Worm (Caenorhabditis elegans): ENCODE measurements around the gene gldi-3.

Gene gldi-3

DNA sequence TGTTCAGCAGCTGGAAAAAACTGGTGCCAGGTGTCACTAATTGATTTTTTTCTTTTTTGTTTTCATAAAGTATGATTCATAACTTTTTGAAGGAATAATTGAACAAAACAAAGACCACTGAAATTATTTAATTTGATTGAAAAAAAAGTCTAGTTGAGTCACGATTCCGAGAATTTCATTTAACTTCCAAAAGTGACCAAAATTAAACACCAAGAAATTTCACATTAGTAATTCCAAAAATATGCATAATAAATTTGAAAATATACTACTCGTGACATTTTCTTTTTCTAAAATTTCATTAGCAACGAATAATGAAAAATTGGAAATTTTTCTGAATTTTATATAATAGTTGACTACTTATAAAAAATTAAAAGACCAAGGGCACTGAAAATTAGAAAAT lies 2.2 kb upstream of the gldi-3 start:
- TF ChIP-seq tab-1 (GFP tag; IDR thresholded peaks at IDR 0.05) = no peak
- no peak for TF ChIP-seq ztf-29 (GFP tag; IDR thresholded peaks at IDR 0.05)
- no peak for TF ChIP-seq T22C8.4 (GFP tag; IDR thresholded peaks at IDR 0.05)
- no peak for TF ChIP-seq med-1 (GFP tag; optimal IDR thresholded peaks at IDR 0.05; ENCODE audit: insufficient read depth)
- TF ChIP-seq flt-1 (GFP tag; IDR thresholded peaks at IDR 0.05) = no peak
- TF ChIP-seq ztf-23 (GFP tag; IDR thresholded peaks at IDR 0.05) = no peak
- TF ChIP-seq ref-1 (GFP tag; conservative IDR thresholded peaks at IDR 0.05) = no peak
- no peak for TF ChIP-seq klf-2 (GFP tag; conservative IDR thresholded peaks at IDR 0.05)
- TF ChIP-seq cog-1 (tag; optimal IDR thresholded peaks at IDR 0.05) = no peak

DNA sequence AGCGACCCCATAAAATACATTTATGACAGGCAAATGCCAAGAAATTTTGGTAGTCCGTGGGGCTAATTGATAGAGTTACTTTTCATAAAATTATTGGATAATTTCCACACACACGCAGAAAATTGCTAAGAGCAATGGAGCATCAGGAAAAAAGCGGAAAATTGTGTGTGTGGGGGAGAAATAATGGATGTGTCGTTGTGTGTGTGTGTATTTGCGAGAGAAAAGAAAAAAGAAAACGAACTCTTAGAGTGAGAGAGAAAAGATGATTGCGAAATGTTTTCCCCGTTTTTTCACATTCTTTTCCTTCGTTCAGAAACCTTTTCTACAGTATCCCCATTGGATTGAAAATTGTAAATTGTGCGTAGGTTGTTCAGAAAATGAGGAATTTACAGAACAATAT lies 1.7 kb upstream of the gldi-3 start:
- TF ChIP-seq cog-1 (tag; optimal IDR thresholded peaks at IDR 0.05) = no peak
- no peak for TF ChIP-seq ref-1 (GFP tag; conservative IDR thresholded peaks at IDR 0.05)
- TF ChIP-seq med-1 (GFP tag; optimal IDR thresholded peaks at IDR 0.05; ENCODE audit: insufficient read depth) = no peak
- TF ChIP-seq flt-1 (GFP tag; IDR thresholded peaks at IDR 0.05) = no peak
- TF ChIP-seq T22C8.4 (GFP tag; IDR thresholded peaks at IDR 0.05) = no peak
- TF ChIP-seq ztf-29 (GFP tag; IDR thresholded peaks at IDR 0.05) = no peak
- TF ChIP-seq ztf-23 (GFP tag; IDR thresholded peaks at IDR 0.05) = no peak
- TF ChIP-seq tab-1 (GFP tag; IDR thresholded peaks at IDR 0.05) = no peak
- no peak for TF ChIP-seq klf-2 (GFP tag; conservative IDR thresholded peaks at IDR 0.05)

DNA sequence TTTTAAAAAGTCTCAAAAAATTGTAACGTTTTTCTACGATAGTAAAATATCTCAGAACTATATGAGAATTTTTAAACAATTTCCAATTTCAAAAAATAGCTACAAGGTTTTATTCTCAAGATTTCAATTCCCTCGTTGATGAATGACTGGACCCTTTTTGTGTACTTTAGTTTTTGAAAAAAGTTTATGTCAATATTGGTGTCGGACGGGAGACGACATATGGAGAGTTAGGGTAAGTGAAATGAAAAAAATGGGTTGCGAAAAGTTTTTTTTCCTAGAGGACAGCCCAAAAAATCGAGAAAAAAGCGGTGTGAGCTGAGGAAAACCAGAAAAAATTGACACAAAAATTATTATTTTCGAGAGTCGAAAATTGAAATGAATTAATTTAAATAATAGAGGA lies 948 bp upstream of the gldi-3 start:
- TF ChIP-seq ref-1 (GFP tag; conservative IDR thresholded peaks at IDR 0.05) (no peak), ztf-29 (GFP tag; IDR thresholded peaks at IDR 0.05) (no peak), flt-1 (GFP tag; IDR thresholded peaks at IDR 0.05) (no peak), tab-1 (GFP tag; IDR thresholded peaks at IDR 0.05) (no peak), klf-2 (GFP tag; conservative IDR thresholded peaks at IDR 0.05) (no peak), T22C8.4 (GFP tag; IDR thresholded peaks at IDR 0.05) (no peak), ztf-23 (GFP tag; IDR thresholded peaks at IDR 0.05) (no peak)

DNA sequence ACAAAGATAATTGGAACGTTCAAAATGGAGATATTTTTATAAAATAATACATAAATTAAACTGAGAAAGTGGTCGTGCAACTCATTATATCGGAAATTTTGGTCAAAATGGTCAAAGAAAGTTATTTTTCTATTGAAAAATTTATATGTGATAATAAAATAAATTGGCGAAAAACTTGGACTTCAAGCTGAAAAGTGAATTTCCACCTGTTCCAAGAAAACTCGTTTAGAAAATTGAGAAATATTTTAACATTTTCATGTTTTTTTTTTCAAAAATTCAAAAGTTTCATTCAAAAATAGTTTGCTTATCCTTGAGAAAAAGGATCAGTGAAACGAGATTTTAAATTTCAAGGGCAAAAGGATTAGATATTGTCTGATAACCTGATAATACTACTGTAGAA lies 882 bp downstream of the gldi-3 start:
- TF ChIP-seq klf-2 (GFP tag; conservative IDR thresholded peaks at IDR 0.05) (no peak), ztf-23 (GFP tag; IDR thresholded peaks at IDR 0.05) (no peak), T22C8.4 (GFP tag; IDR thresholded peaks at IDR 0.05) (no peak), med-1 (GFP tag; optimal IDR thresholded peaks at IDR 0.05; ENCODE audit: insufficient read depth) (no peak), tab-1 (GFP tag; IDR thresholded peaks at IDR 0.05) (no peak), ref-1 (GFP tag; conservative IDR thresholded peaks at IDR 0.05) (no peak), cog-1 (tag; optimal IDR thresholded peaks at IDR 0.05) (no peak), flt-1 (GFP tag; IDR thresholded peaks at IDR 0.05) (no peak), ztf-29 (GFP tag; IDR thresholded peaks at IDR 0.05) (no peak)

DNA sequence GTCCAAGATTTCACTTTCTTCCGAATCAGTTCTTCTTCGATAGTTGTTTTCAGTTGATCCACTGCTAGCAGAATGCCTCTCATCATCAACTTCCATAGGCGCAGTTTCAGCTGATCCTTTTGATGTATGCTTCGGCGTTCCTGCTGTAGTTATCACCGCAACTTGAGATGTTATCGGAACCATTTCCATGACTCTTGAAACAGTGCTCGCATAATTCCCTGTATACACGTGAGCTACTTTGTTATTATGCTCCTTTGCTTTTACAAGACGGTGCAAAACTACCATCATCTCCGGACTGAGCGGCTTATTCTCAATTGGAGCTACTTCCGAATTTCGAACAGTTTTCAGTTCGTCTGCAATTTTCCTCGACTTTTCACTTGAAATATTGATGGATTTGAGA lies 2.7 kb downstream of the gldi-3 start:
- TF ChIP-seq ztf-23 (GFP tag; IDR thresholded peaks at IDR 0.05) (no peak), T22C8.4 (GFP tag; IDR thresholded peaks at IDR 0.05) (no peak), ztf-29 (GFP tag; IDR thresholded peaks at IDR 0.05) (no peak), ref-1 (GFP tag; conservative IDR thresholded peaks at IDR 0.05) (no peak), klf-2 (GFP tag; conservative IDR thresholded peaks at IDR 0.05) (no peak), flt-1 (GFP tag; IDR thresholded peaks at IDR 0.05) (no peak), cog-1 (tag; optimal IDR thresholded peaks at IDR 0.05) (no peak), med-1 (GFP tag; optimal IDR thresholded peaks at IDR 0.05; ENCODE audit: insufficient read depth) (no peak), tab-1 (GFP tag; IDR thresholded peaks at IDR 0.05) (no peak)

DNA sequence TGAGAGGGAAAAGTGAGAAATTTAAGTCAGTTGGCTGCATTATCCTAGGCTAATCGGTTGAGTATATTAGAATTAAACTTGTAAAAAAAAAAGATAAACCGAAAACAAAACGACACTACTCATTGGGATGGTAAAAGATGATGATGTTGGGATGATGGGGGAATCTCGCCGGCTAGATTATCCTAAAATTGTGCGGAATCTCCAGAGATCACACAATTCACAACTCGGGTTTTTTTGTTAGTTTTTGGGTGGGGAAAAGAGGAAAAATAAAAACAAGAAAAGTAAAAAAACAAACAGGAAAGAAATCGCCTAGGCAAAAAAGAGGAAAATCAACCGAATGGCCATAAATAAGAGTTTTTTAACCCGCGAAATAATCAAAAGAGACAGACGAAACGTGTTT lies 4.7 kb downstream of the gldi-3 start:
- TF ChIP-seq ztf-23 (GFP tag; IDR thresholded peaks at IDR 0.05) (no peak), klf-2 (GFP tag; conservative IDR thresholded peaks at IDR 0.05) (no peak), ztf-29 (GFP tag; IDR thresholded peaks at IDR 0.05) (no peak), tab-1 (GFP tag; IDR thresholded peaks at IDR 0.05) (no peak)

DNA sequence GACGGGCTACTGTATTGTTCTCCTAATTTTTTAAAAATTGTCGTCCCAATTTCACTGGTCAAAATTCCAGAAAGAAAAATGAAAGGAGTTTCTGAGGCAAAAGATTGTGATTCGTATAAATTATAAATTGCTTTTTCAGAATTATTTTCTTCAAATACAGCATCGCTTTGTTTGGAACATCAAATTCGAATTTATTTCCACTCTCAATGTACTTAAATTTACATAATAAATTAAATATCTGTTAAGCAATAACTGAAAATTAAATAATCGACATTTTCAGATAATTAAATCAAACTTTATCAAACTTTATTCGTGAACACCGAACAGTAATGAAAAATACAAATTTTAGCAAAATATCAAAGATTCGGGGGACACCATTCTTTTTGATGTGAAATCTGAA lies 5.2 kb downstream of the gldi-3 start:
- TF ChIP-seq ref-1 (GFP tag; conservative IDR thresholded peaks at IDR 0.05) (no peak), T22C8.4 (GFP tag; IDR thresholded peaks at IDR 0.05) (no peak)

DNA sequence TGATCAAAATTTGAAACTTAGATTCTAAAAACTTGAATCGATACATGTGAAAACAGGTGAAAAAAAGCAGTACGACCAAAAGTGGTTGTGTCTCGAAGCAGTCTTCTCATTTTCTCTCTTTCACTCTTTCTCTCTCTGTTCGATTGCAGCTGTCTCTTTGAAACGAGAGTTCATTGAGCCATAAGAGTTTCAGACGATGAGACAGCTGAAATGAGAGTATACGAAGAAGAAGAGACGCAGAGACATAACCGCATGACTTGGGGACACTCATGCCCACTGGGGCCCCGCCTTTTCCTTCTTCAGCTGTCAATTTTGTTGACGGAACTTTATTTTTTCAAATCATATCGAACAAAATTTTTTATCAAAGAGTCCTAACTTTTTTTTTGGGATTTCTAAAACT lies 5.9 kb downstream of the gldi-3 start:
- TF ChIP-seq med-1 (GFP tag; optimal IDR thresholded peaks at IDR 0.05; ENCODE audit: insufficient read depth) = no peak
- no peak for TF ChIP-seq flt-1 (GFP tag; IDR thresholded peaks at IDR 0.05)
- TF ChIP-seq ztf-29 (GFP tag; IDR thresholded peaks at IDR 0.05) = no peak
- no peak for TF ChIP-seq klf-2 (GFP tag; conservative IDR thresholded peaks at IDR 0.05)
- no peak for TF ChIP-seq tab-1 (GFP tag; IDR thresholded peaks at IDR 0.05)
- no peak for TF ChIP-seq cog-1 (tag; optimal IDR thresholded peaks at IDR 0.05)
- no peak for TF ChIP-seq ref-1 (GFP tag; conservative IDR thresholded peaks at IDR 0.05)
- no peak for TF ChIP-seq ztf-23 (GFP tag; IDR thresholded peaks at IDR 0.05)
- no peak for TF ChIP-seq T22C8.4 (GFP tag; IDR thresholded peaks at IDR 0.05)

DNA sequence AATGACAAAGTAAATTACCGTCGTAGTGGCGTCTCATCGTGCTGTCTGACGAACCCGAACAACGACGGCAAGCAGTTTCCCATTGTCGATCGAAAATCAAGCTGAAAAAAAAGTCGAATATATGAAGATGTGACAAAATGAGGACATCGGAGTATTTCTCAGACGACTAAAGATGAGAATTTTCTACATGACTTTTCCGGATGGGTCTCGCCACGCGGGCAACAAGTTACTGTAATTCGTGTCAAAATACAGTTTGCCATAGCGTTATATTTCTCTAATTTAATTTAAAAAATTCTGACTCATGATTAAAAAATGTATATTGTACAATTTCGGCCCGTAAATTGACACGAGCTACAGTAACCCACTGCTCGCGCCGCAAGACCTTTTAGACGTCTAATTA lies 7.0 kb downstream of the gldi-3 start, which contains the start of gene C01G6.4:
C01G6.4 (minus strand) TSS at position 101 of the 400 bp plus-strand sequence.
- TF ChIP-seq tab-1 (GFP tag; IDR thresholded peaks at IDR 0.05) = no peak
- TF ChIP-seq med-1 (GFP tag; optimal IDR thresholded peaks at IDR 0.05; ENCODE audit: insufficient read depth) = no peak
- TF ChIP-seq flt-1 (GFP tag; IDR thresholded peaks at IDR 0.05) = no peak
- TF ChIP-seq ztf-29 (GFP tag; IDR thresholded peaks at IDR 0.05) = no peak
- no peak for TF ChIP-seq klf-2 (GFP tag; conservative IDR thresholded peaks at IDR 0.05)
- TF ChIP-seq ztf-23 (GFP tag; IDR thresholded peaks at IDR 0.05) = no peak
- TF ChIP-seq cog-1 (tag; optimal IDR thresholded peaks at IDR 0.05) = no peak
- TF ChIP-seq ref-1 (GFP tag; conservative IDR thresholded peaks at IDR 0.05) = no peak
- no peak for TF ChIP-seq T22C8.4 (GFP tag; IDR thresholded peaks at IDR 0.05)

DNA sequence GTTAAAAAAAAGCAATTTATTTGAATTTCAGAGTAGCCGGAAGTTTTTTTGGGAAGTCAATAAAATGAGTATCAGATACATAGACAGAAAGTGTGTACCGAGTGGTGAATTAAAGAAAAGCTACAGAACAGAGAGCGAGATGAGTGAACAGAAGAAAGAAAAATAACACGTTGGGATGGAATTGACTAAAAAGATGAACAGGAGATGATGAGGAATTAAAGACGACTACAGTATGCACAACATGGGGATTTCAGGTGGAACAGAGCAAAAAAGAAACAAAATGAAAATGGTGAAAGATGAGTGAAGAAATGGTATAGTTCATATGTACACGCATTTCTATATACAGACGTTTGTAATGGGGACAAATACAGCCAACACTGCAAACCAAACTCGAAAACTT lies 8.6 kb downstream of the gldi-3 start:
- TF ChIP-seq klf-2 (GFP tag; conservative IDR thresholded peaks at IDR 0.05) (no peak), ztf-23 (GFP tag; IDR thresholded peaks at IDR 0.05) (no peak), med-1 (GFP tag; optimal IDR thresholded peaks at IDR 0.05; ENCODE audit: insufficient read depth) (no peak), ztf-29 (GFP tag; IDR thresholded peaks at IDR 0.05) (no peak), tab-1 (GFP tag; IDR thresholded peaks at IDR 0.05) (no peak), ref-1 (GFP tag; conservative IDR thresholded peaks at IDR 0.05) (no peak), flt-1 (GFP tag; IDR thresholded peaks at IDR 0.05) (no peak), cog-1 (tag; optimal IDR thresholded peaks at IDR 0.05) (no peak), T22C8.4 (GFP tag; IDR thresholded peaks at IDR 0.05) (no peak)
